Worm (Caenorhabditis elegans): ENCODE data around the gene pqn-31.

- TF ChIP-seq hnd-1 (tag; optimal IDR thresholded peaks at IDR 0.05): no peak
- no peak for TF ChIP-seq ets-7 (tag; optimal IDR thresholded peaks at IDR 0.05)
- no peak for TF ChIP-seq hmg-4 (GFP tag; optimal IDR thresholded peaks at IDR 0.05)
- TF ChIP-seq flt-1 (GFP tag; IDR thresholded peaks at IDR 0.05): no peak
- TF ChIP-seq ama-1 (optimal IDR thresholded peaks at IDR 0.05): no peak
- TF ChIP-seq sea-1 (GFP tag; conservative IDR thresholded peaks at IDR 0.05): no peak
- TF ChIP-seq pes-1 (GFP tag; IDR thresholded peaks at IDR 0.05): no peak
- no peak for TF ChIP-seq B0310.2 (tag; optimal IDR thresholded peaks at IDR 0.05)
- TF ChIP-seq tra-4 (tag; optimal IDR thresholded peaks at IDR 0.05): no peak
- TF ChIP-seq F13C5.2 (tag; optimal IDR thresholded peaks at IDR 0.05): no peak
- no peak for TF ChIP-seq ceh-13 (GFP tag; optimal IDR thresholded peaks at IDR 0.05)
These were observed 29.4 kb upstream of the pqn-31 start for ce11 chrV:9079965-9080432.

All from whole organism, early embryonic.